Worm (Caenorhabditis elegans): Measurements from ENCODE around the gene tra-2.
A peak's percentile ranks its signal among the peaks of the same experiment; 100 is the strongest.

Gene tra-2

DNA sequence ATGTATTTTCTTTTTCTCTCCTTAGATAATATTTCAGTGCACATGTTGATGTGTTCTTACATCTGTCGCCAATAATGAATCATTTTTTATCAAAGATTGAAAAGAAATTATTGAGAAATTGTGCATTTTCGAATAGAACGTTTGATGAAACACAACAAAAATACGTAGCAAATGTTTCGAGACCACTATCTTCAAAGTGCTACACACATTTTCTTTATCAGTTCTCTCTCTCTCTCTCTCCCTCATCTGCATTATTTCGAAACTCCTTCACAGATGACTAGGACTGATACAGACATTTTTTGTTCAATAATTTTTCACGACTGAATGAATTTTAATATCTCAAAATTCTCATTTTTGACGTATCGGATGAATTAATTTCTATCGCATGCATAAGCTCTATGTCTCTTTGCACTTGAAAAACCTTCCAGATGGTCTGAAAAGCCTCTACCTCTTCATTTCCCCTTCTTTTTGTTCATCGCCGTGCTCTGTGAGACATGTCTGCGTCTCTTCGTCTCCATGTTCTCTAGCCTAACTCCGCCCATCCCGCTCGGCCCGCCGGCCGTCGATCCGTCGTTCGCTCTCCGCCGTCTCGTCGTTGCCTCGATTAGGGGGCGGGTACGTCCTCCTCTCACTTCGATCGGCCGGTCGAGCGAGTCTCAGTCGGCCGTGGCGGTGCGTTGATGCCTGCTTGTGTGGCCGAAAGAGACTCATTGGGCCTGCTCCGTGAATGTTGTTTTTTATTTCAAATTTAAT lies 22.0 kb downstream of the tra-2 start (continued):
- TF ChIP-seq unc-130 (GFP tag; optimal IDR thresholded peaks at IDR 0.05) (no peak), jun-1 (tag; optimal IDR thresholded peaks at IDR 0.05) (no peak), snpc-4 (tag; optimal IDR thresholded peaks at IDR 0.05) (no peak), spr-1 (tag; optimal IDR thresholded peaks at IDR 0.05) (peak; percentile 16), ama-1 (optimal IDR thresholded peaks at IDR 0.05) (no peak), ces-1 (GFP tag; optimal IDR thresholded peaks at IDR 0.05) (no peak), dmd-8 (GFP tag; IDR thresholded peaks at IDR 0.05) (no peak), tag-97 (GFP tag; IDR thresholded peaks at IDR 0.05) (no peak), lir-3 (tag; optimal IDR thresholded peaks at IDR 0.05) (no peak), hif-1 (tag; optimal IDR thresholded peaks at IDR 0.05) (peak in 1 of 2 experiments; percentile 31), dpl-1 (GFP tag; optimal IDR thresholded peaks at IDR 0.05) (peak; percentile 7), nhr-28 (tag; optimal IDR thresholded peaks at IDR 0.05) (peak; percentile 59), mxl-2 (GFP tag; conservative IDR thresholded peaks at IDR 0.05) (no peak), sdz-12 (GFP tag; optimal IDR thresholded peaks at IDR 0.05) (no peak), aha-1 (tag) (peak; percentile 89), mep-1 (tag; optimal IDR thresholded peaks at IDR 0.05) (peak; percentile 30), T26A8.4 (GFP tag; IDR thresholded peaks at IDR 0.05) (no peak), daf-12 (tag; optimal IDR thresholded peaks at IDR 0.05) (no peak), dve-1 (tag; optimal IDR thresholded peaks at IDR 0.05; ENCODE audit: insufficient read depth) (peak; percentile 18), rbr-2 (tag; optimal IDR thresholded peaks at IDR 0.05) (peak; percentile 61), nhr-11 (tag; optimal IDR thresholded peaks at IDR 0.05) (no peak), egl-27 (tag; optimal IDR thresholded peaks at IDR 0.05) (no peak), lin-29 (GFP tag; IDR thresholded peaks at IDR 0.05) (no peak), ceh-82 (tag; optimal IDR thresholded peaks at IDR 0.05) (no peak), nhr-41 (GFP tag; IDR thresholded peaks at IDR 0.05) (no peak), nhr-77 (tag; optimal IDR thresholded peaks at IDR 0.05) (peak; percentile 43), dmd-6 (GFP tag; IDR thresholded peaks at IDR 0.05) (peak; percentile 29), D1046.2 (GFP tag; IDR thresholded peaks at IDR 0.05) (no peak), set-16 (GFP tag; IDR thresholded peaks at IDR 0.05) (peak; percentile 97), pqm-1 (tag; optimal IDR thresholded peaks at IDR 0.05) (peak; percentile 63), cey-2 (tag; optimal IDR thresholded peaks at IDR 0.05; ENCODE audit: borderline replicate concordance, insufficient read depth) (no peak), nhr-102 (tag; optimal IDR thresholded peaks at IDR 0.05) (no peak), zip-11 (GFP tag; IDR thresholded peaks at IDR 0.05) (no peak), F44E2.7 (GFP tag; IDR thresholded peaks at IDR 0.05) (no peak), hlh-11 (tag; optimal IDR thresholded peaks at IDR 0.05) (peak; percentile 30), zfp-2 (tag; optimal IDR thresholded peaks at IDR 0.05) (no peak), Y48G9A.11 (GFP tag; IDR thresholded peaks at IDR 0.05) (no peak), ztf-7 (tag; optimal IDR thresholded peaks at IDR 0.05) (no peak), aly-2 (tag; optimal IDR thresholded peaks at IDR 0.05) (no peak), unc-62 (GFP tag; optimal IDR thresholded peaks at IDR 0.05 in 1 of 2) (peak in 1 of 2 experiments; percentile 33), unc-62 (tag; optimal IDR thresholded peaks at IDR 0.05) (no peak), F26F4.8 (GFP tag; conservative IDR thresholded peaks at IDR 0.05) (no peak), ztf-11 (tag; optimal IDR thresholded peaks at IDR 0.05) (no peak), attf-4 (tag; optimal IDR thresholded peaks at IDR 0.05) (no peak), vab-7 (GFP tag; IDR thresholded peaks at IDR 0.05) (0 out of 2 replicates have a peak, but pooled peaks have one; percentile 37)
